Worm (Caenorhabditis elegans) whole organism, L4/young adult: ENCODE measurements around the gene fkh-4.

Experiments used
- W03F9.2 ChIP-seq: fragments of 150-350 bp; optimal IDR thresholded peaks from 2 replicates; lab custom pipeline; 2014; ENCODE audit warnings: missing biosample characterization, missing genetic modification characterization
- him-1 ChIP-seq: sonication (generic microtip); optimal IDR thresholded peaks from 2 replicates; lab custom pipeline; 2016; ENCODE audit warnings: missing genotype, missing genetic modification reagents, missing genetic modification characterization, missing compliant biosample characterization

DNA sequence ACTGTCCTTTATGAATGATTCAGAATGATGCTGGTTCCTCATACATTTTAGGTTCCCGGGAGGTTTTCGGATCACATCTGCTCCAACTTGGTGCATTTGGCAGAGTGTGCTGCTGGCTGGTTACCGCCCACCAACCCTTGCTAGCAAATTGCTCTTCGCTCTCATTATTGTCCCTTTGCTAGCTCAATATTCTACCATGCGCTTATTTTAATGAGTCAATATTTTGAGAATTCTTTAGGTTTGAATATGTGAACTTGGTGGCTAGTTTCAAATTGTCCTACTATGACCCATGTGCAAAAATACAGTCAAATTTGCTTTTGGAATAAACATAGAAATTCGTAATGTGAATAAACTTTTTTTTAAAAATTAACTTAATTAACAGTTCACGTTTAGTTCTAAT lies 6.5 kb upstream of the fkh-4 start:
- no peak for TF ChIP-seq him-1
- TF ChIP-seq W03F9.2 (tag; lab: Kevin White, UChicago), result no peak
